Fruit fly (Drosophila melanogaster): ENCODE results near the gene GATAd.

Gene GATAd

dm6 chr2L:10306518-10307260 lies 26.8 kb upstream of the GATAd start, which contains the start of the genes CG5390 and CG4968 (continued):
- TF ChIP-seq CG16779 (tag; optimal IDR thresholded peaks at IDR 0.05) = no peak
- TF ChIP-seq esn (GFP tag; optimal IDR thresholded peaks at IDR 0.05) = peak; percentile 77
- TF ChIP-seq acj6 (GFP tag; optimal IDR thresholded peaks at IDR 0.05) = peak; percentile 74
- TF ChIP-seq topi (GFP tag; optimal IDR thresholded peaks at IDR 0.05) = peak; percentile 66
- TF ChIP-seq CG6792 (GFP tag; optimal IDR thresholded peaks at IDR 0.05) = peak; percentile 74
- peak; percentile 80 for TF ChIP-seq CG10631 (GFP tag; optimal IDR thresholded peaks at IDR 0.05)
- TF ChIP-seq CG8119 (GFP tag; IDR thresholded peaks at IDR 0.05) = peak; percentile 74; the same call in 2 of the 3 replicates
- TF ChIP-seq Hr38 (GFP tag; optimal IDR thresholded peaks at IDR 0.05) = no peak
- no peak for TF ChIP-seq CG32006 (GFP tag; optimal IDR thresholded peaks at IDR 0.05)
- TF ChIP-seq eg (GFP tag; IDR thresholded peaks at IDR 0.05) = no peak; the same call in 2 of the 3 replicates
- peak; percentile 16 for TF ChIP-seq Sox15 (GFP tag; optimal IDR thresholded peaks at IDR 0.05)
- no peak for TF ChIP-seq pdm3 (GFP tag; optimal IDR thresholded peaks at IDR 0.05)
- TF ChIP-seq Lpt (GFP tag; optimal IDR thresholded peaks at IDR 0.05) = peak; percentile 59
- TF ChIP-seq CG6854 (GFP tag; optimal IDR thresholded peaks at IDR 0.05) = peak; percentile 46
- TF ChIP-seq fd85E (GFP tag; optimal IDR thresholded peaks at IDR 0.05) = no peak
- peak; percentile 90 for TF ChIP-seq Eip78C (GFP tag)
- peak; percentile 55 for TF ChIP-seq cyc (GFP tag; optimal IDR thresholded peaks at IDR 0.05)
- TF ChIP-seq salr (GFP tag; optimal IDR thresholded peaks at IDR 0.05) = peak; percentile 7 to 53
- peak; percentile 89 for TF ChIP-seq Eip93F (GFP tag; optimal IDR thresholded peaks at IDR 0.05)
- peak; percentile 70 for TF ChIP-seq vri (GFP tag; optimal IDR thresholded peaks at IDR 0.05)
- peak; percentile 59 for TF ChIP-seq dac (GFP tag; optimal IDR thresholded peaks at IDR 0.05)
- TF ChIP-seq Met (GFP tag; optimal IDR thresholded peaks at IDR 0.05) = peak; percentile 76
- no peak for TF ChIP-seq CG8319 (GFP tag; optimal IDR thresholded peaks at IDR 0.05)
- TF ChIP-seq CG6808 (GFP tag; optimal IDR thresholded peaks at IDR 0.05) = peak; percentile 65
- TF ChIP-seq CG3919 (GFP tag; optimal IDR thresholded peaks at IDR 0.05) = no peak
- no peak for TF ChIP-seq CG4318 (GFP tag; optimal IDR thresholded peaks at IDR 0.05)

- TF ChIP-seq topi (GFP tag; optimal IDR thresholded peaks at IDR 0.05) (peak; percentile 1), CG34406 (GFP tag; optimal IDR thresholded peaks at IDR 0.05) (no peak), CG32006 (GFP tag; optimal IDR thresholded peaks at IDR 0.05) (no peak), Ets96B (tag; optimal IDR thresholded peaks at IDR 0.05) (no peak), CG6808 (GFP tag; optimal IDR thresholded peaks at IDR 0.05) (no peak), esn (GFP tag; optimal IDR thresholded peaks at IDR 0.05) (peak; percentile 3)
Observed at dm6 chr2L:10310614-10311382, 22.7 kb upstream of the GATAd start, which contains the start of gene Cdk5alpha. TSS of gene Cdk5alpha (minus strand) at chr2L:10310956.

dm6 chr2L:10311822-10312221 lies 21.7 kb upstream of the GATAd start:
- TF ChIP-seq fkh (GFP tag; optimal IDR thresholded peaks at IDR 0.05) (peak; percentile 69), CG11762 (GFP tag; optimal IDR thresholded peaks at IDR 0.05; ENCODE audit: insufficient read depth) (no peak)

- peak; percentile 6 for TF ChIP-seq esn (GFP tag; optimal IDR thresholded peaks at IDR 0.05)
- no peak for TF ChIP-seq CG15336 (GFP tag; IDR thresholded peaks at IDR 0.05)
- TF ChIP-seq fd85E (GFP tag; optimal IDR thresholded peaks at IDR 0.05) = no peak
- no peak for TF ChIP-seq CG8632 (GFP tag; optimal IDR thresholded peaks at IDR 0.05)
- no peak for TF ChIP-seq CG11902 (GFP tag; optimal IDR thresholded peaks at IDR 0.05)
- no peak for TF ChIP-seq svp (GFP tag)
- TF ChIP-seq Sox14 (GFP tag; optimal IDR thresholded peaks at IDR 0.05) = peak; percentile 21
- TF ChIP-seq CG6163 (GFP tag; IDR thresholded peaks at IDR 0.05) = no peak
- no peak for TF ChIP-seq CG10631 (GFP tag; optimal IDR thresholded peaks at IDR 0.05)
- no peak for TF ChIP-seq acj6 (GFP tag; optimal IDR thresholded peaks at IDR 0.05)
- TF ChIP-seq CG31627 (GFP tag; optimal IDR thresholded peaks at IDR 0.05) = no peak
- no peak for TF ChIP-seq Eip78C (GFP tag)
- TF ChIP-seq spab (GFP tag; optimal IDR thresholded peaks at IDR 0.05) = no peak
- TF ChIP-seq Sox15 (GFP tag; optimal IDR thresholded peaks at IDR 0.05) = no peak
- no peak for TF ChIP-seq CG32006 (GFP tag; optimal IDR thresholded peaks at IDR 0.05)
- no peak for TF ChIP-seq vri (GFP tag; optimal IDR thresholded peaks at IDR 0.05)
- no peak for TF ChIP-seq CG6792 (GFP tag; optimal IDR thresholded peaks at IDR 0.05)
- no peak for TF ChIP-seq Hr4 (GFP tag; optimal IDR thresholded peaks at IDR 0.05)
- no peak for TF ChIP-seq OdsH (GFP tag; optimal IDR thresholded peaks at IDR 0.05)
- TF ChIP-seq topi (GFP tag; optimal IDR thresholded peaks at IDR 0.05) = peak; percentile 26
- TF ChIP-seq CG6854 (GFP tag; optimal IDR thresholded peaks at IDR 0.05) = no peak
- no peak for TF ChIP-seq CG8119 (GFP tag; IDR thresholded peaks at IDR 0.05)
- peak; percentile 22 for TF ChIP-seq cyc (GFP tag; optimal IDR thresholded peaks at IDR 0.05)
Observed at dm6 chr2L:10314327-10315210, 19.0 kb upstream of the GATAd start, which contains the start of the genes Usp14 and CG4972. TSS of gene Usp14 (minus strand) at chr2L:10314396. TSS of gene CG4972 (plus strand) at chr2L:10314792.

All from whole organism, prepupa.